Fruit fly (Drosophila melanogaster) whole organism, embryonic: Measurements from ENCODE around the gene CG5810.

ENCODE experiments used
- ATbp ChIP-seq: fragments of 200-800 bp; sonication (Bioruptor generic); optimal IDR thresholded peaks from 2 replicates; lab custom pipeline; 2017; ENCODE audit warnings: missing biosample characterization, mild to moderate bottlenecking, missing genetic modification characterization, missing genetic modification reagents
- Adf1 ChIP-seq: fragments of 200-800 bp; sonication (Bioruptor generic); IDR thresholded peaks from 2 replicates; pipeline ENCODE4 v1.3.6; 2022; ENCODE audit warnings: missing biosample characterization, missing genetic modification characterization
- Asciz ChIP-seq: fragments of 200-800 bp; sonication (Bioruptor generic); optimal IDR thresholded peaks from 2 replicates; lab custom pipeline; 2017; ENCODE audit warnings: missing biosample characterization, mild to moderate bottlenecking, missing genetic modification characterization, missing genetic modification reagents
- B-H1 ChIP-seq: fragments of 200-800 bp; sonication (Bioruptor generic); IDR thresholded peaks from 3 replicates; pipeline ENCODE4 v1.3.6; 2022; ENCODE audit warnings: missing biosample characterization, missing genetic modification characterization
- BEAF-32 ChIP-seq: fragments of 200-800 bp; sonication (Bioruptor generic); optimal IDR thresholded peaks from 3 replicates; lab custom pipeline; 2017; ENCODE audit warnings: missing biosample characterization, missing genetic modification characterization, mild to moderate bottlenecking, moderate library complexity, missing genetic modification reagents
- Blimp-1 ChIP-seq: fragments of 200-800 bp; sonication (Bioruptor generic); optimal IDR thresholded peaks from 3 replicates; lab custom pipeline; 2018; ENCODE audit warnings: missing biosample characterization, missing genetic modification characterization, mild to moderate bottlenecking, moderate library complexity, missing genetic modification reagents
- CG10321 ChIP-seq: fragments of 200-800 bp; sonication (Bioruptor generic); IDR thresholded peaks from 2 replicates; pipeline ENCODE4 v1.3.6; 2022; ENCODE audit warnings: missing biosample characterization, missing genetic modification characterization
- CG12236 ChIP-seq: fragments of 200-800 bp; sonication (Bioruptor generic); optimal IDR thresholded peaks from 2 replicates; lab custom pipeline; 2016; ENCODE audit warnings: missing biosample characterization, missing genetic modification characterization
- CG1233 ChIP-seq: fragments of 200-800 bp; sonication (Bioruptor generic); optimal IDR thresholded peaks from 4 replicates; lab custom pipeline; 2018; ENCODE audit warnings: missing biosample characterization, mild to moderate bottlenecking, missing genetic modification characterization
- CG13624 ChIP-seq: fragments of 200-800 bp; sonication (Bioruptor generic); optimal IDR thresholded peaks from 2 replicates; lab custom pipeline; 2016; ENCODE audit warnings: missing biosample characterization, missing genetic modification characterization
- CG13775 ChIP-seq: fragments of 200-800 bp; sonication (Bioruptor generic); optimal IDR thresholded peaks from 3 replicates; lab custom pipeline; 2017; ENCODE audit warnings: missing biosample characterization, mild to moderate bottlenecking, missing genetic modification characterization
- CG15011 ChIP-seq: fragments of 200-800 bp; sonication (Bioruptor generic); optimal IDR thresholded peaks from 3 replicates; lab custom pipeline; 2018; ENCODE audit warnings: missing biosample characterization, mild to moderate bottlenecking, missing genetic modification characterization
- CG16813 ChIP-seq: fragments of 200-800 bp; sonication (Bioruptor generic); IDR thresholded peaks from 3 replicates; pipeline ENCODE4 v1.3.6; 2022; ENCODE audit warnings: missing biosample characterization, missing genetic modification characterization; ENCODE audit not compliant: partially characterized antibody
- CG16815 ChIP-seq: fragments of 200-800 bp; sonication (Bioruptor generic); optimal IDR thresholded peaks from 3 replicates; lab custom pipeline; 2017; ENCODE audit warnings: missing biosample characterization, mild to moderate bottlenecking, missing genetic modification characterization
- CG17385 ChIP-seq: fragments of 200-800 bp; sonication (Bioruptor generic); optimal IDR thresholded peaks from 3 replicates; lab custom pipeline; 2018; ENCODE audit warnings: missing biosample characterization, mild to moderate bottlenecking, missing genetic modification characterization
- CG17568 ChIP-seq: fragments of 200-800 bp; sonication (Bioruptor generic); optimal IDR thresholded peaks from 2 replicates; lab custom pipeline; 2018; ENCODE audit warnings: missing biosample characterization, mild to moderate bottlenecking, missing genetic modification characterization, moderate library complexity
- CG17802 ChIP-seq: fragments of 200-800 bp; sonication (Bioruptor generic); optimal IDR thresholded peaks from 2 replicates; lab custom pipeline; 2018; ENCODE audit warnings: missing biosample characterization, mild to moderate bottlenecking, missing genetic modification characterization, moderate library complexity
- CG17912 ChIP-seq: fragments of 200-800 bp; sonication (Bioruptor generic); optimal IDR thresholded peaks from 2 replicates; lab custom pipeline; 2018; ENCODE audit warnings: missing biosample characterization, mild to moderate bottlenecking, missing genetic modification characterization
- CG18262 ChIP-seq: fragments of 200-800 bp; optimal IDR thresholded peaks from 3 replicates; lab custom pipeline; 2019; ENCODE audit warnings: missing biosample characterization, mild to moderate bottlenecking, missing genetic modification characterization, moderate library complexity
- CG18619 ChIP-seq: fragments of 200-800 bp; sonication (Bioruptor generic); optimal IDR thresholded peaks from 3 replicates; lab custom pipeline; 2017; ENCODE audit warnings: missing biosample characterization, mild to moderate bottlenecking, missing genetic modification characterization
- CG31388 ChIP-seq: fragments of 200-800 bp; sonication (Bioruptor generic); optimal IDR thresholded peaks from 2 replicates; lab custom pipeline; 2016; ENCODE audit warnings: missing biosample characterization, missing genetic modification characterization
- CG4282 ChIP-seq: fragments of 200-800 bp; sonication (Bioruptor generic); optimal IDR thresholded peaks from 2 replicates; lab custom pipeline; 2016; ENCODE audit warnings: missing biosample characterization, missing genetic modification characterization
- CG7786 ChIP-seq: fragments of 200-800 bp; sonication (Bioruptor generic); optimal IDR thresholded peaks from 2 replicates; lab custom pipeline; 2016; ENCODE audit warnings: missing biosample characterization, missing genetic modification characterization
- CG9932 ChIP-seq: fragments of 200-800 bp; sonication (Bioruptor generic); IDR thresholded peaks from 2 replicates; pipeline ENCODE4 v1.3.6; 2022; ENCODE audit warnings: missing biosample characterization, missing genetic modification characterization
- CHES-1-like ChIP-seq: fragments of 200-800 bp; sonication (Bioruptor generic); optimal IDR thresholded peaks from 2 replicates; lab custom pipeline; 2016; ENCODE audit warnings: missing biosample characterization, missing genetic modification characterization
- D19A ChIP-seq: fragments of 200-800 bp; optimal IDR thresholded peaks from 3 replicates; lab custom pipeline; 2019; ENCODE audit warnings: missing biosample characterization, mild to moderate bottlenecking, missing genetic modification characterization, moderate library complexity
- Dek ChIP-seq: fragments of 200-800 bp; sonication (Bioruptor generic); optimal IDR thresholded peaks from 3 replicates; lab custom pipeline; 2019; ENCODE audit warnings: missing biosample characterization, mild to moderate bottlenecking, missing genetic modification characterization, moderate library complexity
- Doc2 ChIP-seq: fragments of 200-800 bp; sonication (Bioruptor generic); IDR thresholded peaks from 2 replicates; pipeline ENCODE4 v1.3.6; 2022; ENCODE audit warnings: missing biosample characterization, missing genetic modification characterization
- Fer2 ChIP-seq: fragments of 200-800 bp; sonication (Bioruptor generic); optimal IDR thresholded peaks from 2 replicates; lab custom pipeline; 2018; ENCODE audit warnings: missing biosample characterization, mild to moderate bottlenecking, missing genetic modification characterization, moderate library complexity
- Gsc ChIP-seq: fragments of 200-800 bp; sonication (Bioruptor generic); IDR thresholded peaks from 2 replicates; pipeline ENCODE4 v1.3.6; 2022; ENCODE audit warnings: missing biosample characterization, missing genetic modification characterization
- H2.0 ChIP-seq: fragments of 200-800 bp; sonication (Bioruptor generic); IDR thresholded peaks from 2 replicates; pipeline ENCODE4 v1.3.6; 2022; ENCODE audit warnings: missing biosample characterization, missing genetic modification characterization
- Hr39 ChIP-seq: fragments of >200 bp; optimal IDR thresholded peaks from 2 replicates; lab custom pipeline; 2017
- MTF-1 ChIP-seq: fragments of 200-800 bp; sonication (Bioruptor generic); optimal IDR thresholded peaks from 2 replicates; lab custom pipeline; 2018; ENCODE audit warnings: missing biosample characterization, mild to moderate bottlenecking, missing genetic modification characterization, borderline replicate concordance
- NFAT ChIP-seq: fragments of 200-800 bp; sonication (Bioruptor generic); IDR thresholded peaks from 2 replicates; pipeline ENCODE4 v1.3.6; 2022; ENCODE audit warnings: missing biosample characterization, missing genetic modification characterization
- Optix ChIP-seq: fragments of 200-800 bp; sonication (Bioruptor generic); IDR thresholded peaks from 3 replicates; pipeline ENCODE4 v1.3.6; 2022; ENCODE audit warnings: missing biosample characterization, missing genetic modification characterization
- Ptx1 ChIP-seq: fragments of 200-800 bp; sonication (Bioruptor generic); IDR thresholded peaks from 2 replicates; pipeline ENCODE4 v1.3.6; 2022; ENCODE audit warnings: missing biosample characterization, missing genetic modification characterization
- Ssrp ChIP-seq: fragments of 200-800 bp; sonication (Bioruptor generic); optimal IDR thresholded peaks from 2 replicates; lab custom pipeline; 2018; ENCODE audit warnings: missing biosample characterization, mild to moderate bottlenecking, missing genetic modification characterization, moderate library complexity
- Trl ChIP-seq, 3 experiments: fragments of >200 bp in 2 of 3; fragments of 200-800 bp in 1 of 3; sonication (Bioruptor generic) in 1 of 3; optimal IDR thresholded peaks; 2 replicates in 1 of 3; 3 replicates in 2 of 3; lab custom pipeline; 2016 to 2017; ENCODE audit warnings: missing biosample characterization in 1 of 3, missing genetic modification characterization in 1 of 3
- Xrp1 ChIP-seq: fragments of 200-800 bp; sonication (Bioruptor generic); IDR thresholded peaks from 2 replicates; pipeline ENCODE4 v1.3.6; 2022; ENCODE audit warnings: missing biosample characterization, missing genetic modification characterization
- ato ChIP-seq: fragments of 200-800 bp; sonication (Bioruptor generic); IDR thresholded peaks from 2 replicates; pipeline ENCODE4 v1.3.6; 2022; ENCODE audit warnings: missing biosample characterization, missing genetic modification characterization; ENCODE audit not compliant: partially characterized antibody
- dimm ChIP-seq: fragments of 200-800 bp; sonication (Bioruptor generic); IDR thresholded peaks from 2 replicates; pipeline ENCODE4 v1.3.6; 2022; ENCODE audit warnings: missing biosample characterization, missing genetic modification characterization
- fd102C ChIP-seq: fragments of 200-800 bp; sonication (Bioruptor generic); optimal IDR thresholded peaks from 2 replicates; lab custom pipeline; 2018; ENCODE audit warnings: missing biosample characterization, mild to moderate bottlenecking, missing genetic modification characterization, moderate library complexity
- fd96Cb ChIP-seq: fragments of 200-800 bp; sonication (Bioruptor generic); optimal IDR thresholded peaks from 2 replicates; lab custom pipeline; 2018; ENCODE audit warnings: missing biosample characterization, mild to moderate bottlenecking, missing genetic modification characterization, moderate library complexity
- hb ChIP-seq: fragments of 200-800 bp; sonication (Bioruptor generic); IDR thresholded peaks from 3 replicates; pipeline ENCODE4 v1.3.6; 2022; ENCODE audit warnings: missing biosample characterization, missing genetic modification characterization; ENCODE audit not compliant: partially characterized antibody
- jing ChIP-seq: fragments of 200-800 bp; sonication (Bioruptor generic); optimal IDR thresholded peaks from 2 replicates; lab custom pipeline; 2018; ENCODE audit warnings: missing biosample characterization, mild to moderate bottlenecking, missing genetic modification characterization
- mirr ChIP-seq: fragments of 200-800 bp; sonication (Bioruptor generic); optimal IDR thresholded peaks from 3 replicates; lab custom pipeline; 2018; ENCODE audit warnings: missing biosample characterization, mild to moderate bottlenecking, missing genetic modification characterization
- nerfin-1 ChIP-seq: fragments of 200-800 bp; sonication (Bioruptor generic); optimal IDR thresholded peaks from 3 replicates; lab custom pipeline; 2019; ENCODE audit warnings: missing biosample characterization, mild to moderate bottlenecking, missing genetic modification characterization, moderate library complexity
- prd ChIP-seq, 3 experiments: fragments of >200 bp in 2 of 3; fragments of 200-800 bp in 1 of 3; sonication (Bioruptor generic) in 1 of 3; optimal IDR thresholded peaks in 2 of 3; IDR thresholded peaks in 1 of 3; 2 replicates in 2 of 3; 3 replicates in 1 of 3; pipeline versions ENCODE4 v1.3.6 to Lab custom; 2017 to 2022; ENCODE audit warnings: missing biosample characterization in 1 of 3, missing genetic modification characterization in 1 of 3
- sd ChIP-seq: fragments of 200-800 bp; sonication (Bioruptor generic); optimal IDR thresholded peaks from 3 replicates; lab custom pipeline; 2018; ENCODE audit warnings: missing biosample characterization, mild to moderate bottlenecking, missing genetic modification characterization, moderate library complexity
- twi ChIP-seq: fragments of 200-800 bp; optimal IDR thresholded peaks from 2 replicates; lab custom pipeline; 2019; ENCODE audit warnings: missing biosample characterization, mild to moderate bottlenecking, missing genetic modification characterization, moderate library complexity

Gene CG5810

dm6 chr3R:21140458-21140857 is 23.1 kb upstream of the CG5810 start, which contains the start of gene SNF4Agamma (continued):
- TF ChIP-seq CG17912 (GFP tag; lab: Kevin White, UChicago): no peak
- TF ChIP-seq CG9932 (GFP tag; lab: Robert Waterston, UW): peak; percentile 56; the same call in 1 of the 2 replicates
- no peak for TF ChIP-seq Adf1 (GFP tag; lab: Robert Waterston, UW)
- TF ChIP-seq CG12236 (GFP tag; lab: Kevin White, UChicago): no peak
- TF ChIP-seq fd102C (GFP tag; lab: Kevin White, UChicago): no peak
- TF ChIP-seq Doc2 (GFP tag; lab: Robert Waterston, UW): no peak
- peak; percentile 51; the same call in 2 of the 3 replicates for TF ChIP-seq hb (GFP tag; lab: Robert Waterston, UW)
- TF ChIP-seq Fer2 (tag; lab: Kevin White, UChicago): no peak
- TF ChIP-seq CG16813: peak; percentile 77
- peak; percentile 7 for TF ChIP-seq Blimp-1 (GFP tag; lab: Kevin White, UChicago)
- no peak for TF ChIP-seq CG7786 (GFP tag; lab: Kevin White, UChicago)
- no peak for TF ChIP-seq CG10321 (GFP tag; lab: Robert Waterston, UW)
- TF ChIP-seq Dek (tag; lab: Kevin White, UChicago): peak; percentile 32
- no peak for TF ChIP-seq CG4282 (GFP tag; lab: Kevin White, UChicago)
- TF ChIP-seq ATbp (GFP tag; lab: Kevin White, UChicago): no peak
- peak; percentile 5 for TF ChIP-seq CHES-1-like (GFP tag; lab: Kevin White, UChicago)
- TF ChIP-seq prd (optimal IDR thresholded peaks at IDR 0.05; lab: Kevin White, UChicago): no peak
- peak; percentile 68 for TF ChIP-seq prd (GFP tag; IDR thresholded peaks at IDR 0.05; lab: Robert Waterston, UW)
- no peak for TF ChIP-seq D19A
- TF ChIP-seq ato: peak; percentile 9; the same call in 1 of the 2 replicates
- TF ChIP-seq CG18619 (GFP tag; lab: Kevin White, UChicago): no peak
- no peak for TF ChIP-seq CG15011 (GFP tag; lab: Kevin White, UChicago)
- TF ChIP-seq CG16815: no peak
- TF ChIP-seq CG18262: peak; percentile 19
- no peak for TF ChIP-seq fd96Cb (tag; lab: Kevin White, UChicago)
- TF ChIP-seq sd (tag; lab: Kevin White, UChicago): peak; percentile 3
- TF ChIP-seq MTF-1 (GFP tag; lab: Kevin White, UChicago): no peak
- no peak for TF ChIP-seq H2.0 (GFP tag; lab: Robert Waterston, UW)
- no peak for TF ChIP-seq CG13624 (GFP tag; lab: Kevin White, UChicago)
- no peak for TF ChIP-seq dimm
- no peak for TF ChIP-seq CG31388 (GFP tag; lab: Kevin White, UChicago)
- TF ChIP-seq Xrp1: peak; percentile 16; the same call in 1 of the 2 replicates
- no peak for TF ChIP-seq Ssrp (tag; lab: Kevin White, UChicago)
- TF ChIP-seq twi: no peak
- TF ChIP-seq CG17385 (GFP tag; lab: Kevin White, UChicago): no peak
- peak; percentile 11 for TF ChIP-seq nerfin-1
- 0 out of 2 replicates have a peak, but pooled peaks have one; percentile 38 for TF ChIP-seq Ptx1
- TF ChIP-seq mirr (GFP tag; lab: Kevin White, UChicago): no peak
- no peak for TF ChIP-seq Optix
- TF ChIP-seq jing (GFP tag; lab: Kevin White, UChicago): no peak
- no peak for TF ChIP-seq CG1233 (GFP tag; lab: Kevin White, UChicago)
- no peak for TF ChIP-seq CG17802 (tag; lab: Kevin White, UChicago)
- no peak for TF ChIP-seq Asciz (GFP tag; lab: Kevin White, UChicago)
- no peak for TF ChIP-seq Gsc (GFP tag; lab: Robert Waterston, UW)
- TF ChIP-seq BEAF-32 (GFP tag; lab: Kevin White, UChicago): peak; percentile 79
- no peak for TF ChIP-seq Trl (optimal IDR thresholded peaks at IDR 0.05; lab: Kevin White, UChicago)
- TF ChIP-seq Trl (GFP tag; optimal IDR thresholded peaks at IDR 0.05; lab: Kevin White, UChicago): no peak
- TF ChIP-seq CG13775 (GFP tag; lab: Kevin White, UChicago): no peak
- no peak for TF ChIP-seq B-H1 (GFP tag; lab: Robert Waterston, UW)
- TF ChIP-seq Hr39 (lab: Kevin White, UChicago): no peak
- no peak for TF ChIP-seq NFAT
- TF ChIP-seq CG17568 (GFP tag; lab: Kevin White, UChicago): no peak
